Worm (Caenorhabditis elegans): ENCODE results near the gene nspe-8.

nspe-8 gene

ce11 chrII:12669342-12669741, 47.6 kb upstream of the nspe-8 start (continued):
- TF ChIP-seq die-1 (tag; optimal IDR thresholded peaks at IDR 0.05) (no peak), dpff-1 (tag; optimal IDR thresholded peaks at IDR 0.05) (no peak), ZK185.1 (tag; optimal IDR thresholded peaks at IDR 0.05; ENCODE audit: poor library complexity, severe bottlenecking) (no peak), K12H6.12 (tag; optimal IDR thresholded peaks at IDR 0.05) (no peak)

ce11 chrII:12668874-12669273, 47.1 kb upstream of the nspe-8 start:
- TF ChIP-seq rec-8 (tag; optimal IDR thresholded peaks at IDR 0.05): no peak
- no peak for TF ChIP-seq lag-1 (GFP tag; IDR thresholded peaks at IDR 0.05)
- TF ChIP-seq nhr-120 (GFP tag; IDR thresholded peaks at IDR 0.05): no peak
- TF ChIP-seq ceh-91 (GFP tag; IDR thresholded peaks at IDR 0.05): no peak
- TF ChIP-seq Y53F4B.3 (GFP tag; IDR thresholded peaks at IDR 0.05): no peak
- TF ChIP-seq pha-4 (tag; optimal IDR thresholded peaks at IDR 0.05): no peak
- peak; percentile 72 for TF ChIP-seq zfh-2 (GFP tag; conservative IDR thresholded peaks at IDR 0.05)
- TF ChIP-seq ceh-40 (GFP tag; IDR thresholded peaks at IDR 0.05): no peak
- peak; percentile 54; the same call in 1 of the 2 replicates for TF ChIP-seq lin-26 (GFP tag; IDR thresholded peaks at IDR 0.05)
- TF ChIP-seq F22D6.2 (tag; optimal IDR thresholded peaks at IDR 0.05): no peak
- TF ChIP-seq tbp1 (GFP tag; optimal IDR thresholded peaks at IDR 0.05): no peak

- TF ChIP-seq ztf-28 (GFP tag; IDR thresholded peaks at IDR 0.05) (peak; percentile 90), D2030.7 (GFP tag; IDR thresholded peaks at IDR 0.05) (peak; percentile 63), zfh-2 (GFP tag; conservative IDR thresholded peaks at IDR 0.05) (0 out of 2 replicates have a peak, but pooled peaks have one; percentile 33), tbp1 (GFP tag; optimal IDR thresholded peaks at IDR 0.05) (peak; percentile 77), unc-62 (GFP tag; optimal IDR thresholded peaks at IDR 0.05) (no peak), bed-2 (GFP tag; IDR thresholded peaks at IDR 0.05) (no peak), F39B2.1 (GFP tag; IDR thresholded peaks at IDR 0.05) (no peak), mcd-1 (GFP tag; IDR thresholded peaks at IDR 0.05) (peak; percentile 45), egrh-3 (GFP tag; IDR thresholded peaks at IDR 0.05) (peak; percentile 51; the same call in 1 of the 2 replicates), pbrm-1 (GFP tag; IDR thresholded peaks at IDR 0.05) (peak; percentile 41; the same call in 1 of the 2 replicates), madf-8 (GFP tag; conservative IDR thresholded peaks at IDR 0.05) (no peak), hrde-1 (tag; optimal IDR thresholded peaks at IDR 0.05; ENCODE audit: borderline replicate concordance) (no peak), rpc-1 (optimal IDR thresholded peaks at IDR 0.05) (no peak), rpc-1 (tag; optimal IDR thresholded peaks at IDR 0.05) (peak; percentile 54), lin-35 (GFP tag; optimal IDR thresholded peaks at IDR 0.05) (no peak), ccch-3 (GFP tag; optimal IDR thresholded peaks at IDR 0.05) (no peak)
Measured at ce11 chrII:12668148-12668547, 46.4 kb upstream of the nspe-8 start.

ce11 chrII:12666042-12666441, 44.3 kb upstream of the nspe-8 start:
- TF ChIP-seq Y56A3A.18 (GFP tag; IDR thresholded peaks at IDR 0.05) (no peak), tbp1 (GFP tag; optimal IDR thresholded peaks at IDR 0.05) (peak; percentile 0), zfh-2 (GFP tag; conservative IDR thresholded peaks at IDR 0.05) (peak; percentile 61), mcd-1 (GFP tag; IDR thresholded peaks at IDR 0.05) (0 out of 2 replicates have a peak, but pooled peaks have one; percentile 23), Y95B8A.8 (GFP tag; IDR thresholded peaks at IDR 0.05) (no peak)

- TF ChIP-seq unc-62 (GFP tag; optimal IDR thresholded peaks at IDR 0.05) (no peak), zfh-2 (GFP tag; conservative IDR thresholded peaks at IDR 0.05) (peak; percentile 34; the same call in 1 of the 2 replicates), ceh-27 (GFP tag; optimal IDR thresholded peaks at IDR 0.05) (peak; percentile 11), hmg-1.2 (GFP tag; IDR thresholded peaks at IDR 0.05) (peak; percentile 44; the same call in 1 of the 2 replicates), F57C9.4 (tag; optimal IDR thresholded peaks at IDR 0.05) (no peak)
Measured at ce11 chrII:12665019-12665418, 43.3 kb upstream of the nspe-8 start.

Measured in whole organism, young adult.